Fruit fly (Drosophila melanogaster): ENCODE results near the gene CG13950.

The CG13950 gene

dm6 chr2L:850727-851257 lies 9.2 kb upstream of the CG13950 start, which contains the start of gene drongo (continued):
- TF ChIP-seq CG18476 (GFP tag; optimal IDR thresholded peaks at IDR 0.05) (no peak), CG18599 (GFP tag; optimal IDR thresholded peaks at IDR 0.05) (peak; percentile 24), Hey (tag; optimal IDR thresholded peaks at IDR 0.05) (no peak), crc (GFP tag; optimal IDR thresholded peaks at IDR 0.05) (no peak), ken (GFP tag; IDR thresholded peaks at IDR 0.05) (peak; percentile 59; the same call in 1 of the 3 replicates), CG17829 (tag; optimal IDR thresholded peaks at IDR 0.05) (peak; percentile 58), ERR (GFP tag; optimal IDR thresholded peaks at IDR 0.05) (peak; percentile 1), Mes4 (GFP tag; optimal IDR thresholded peaks at IDR 0.05) (no peak), run (tag; optimal IDR thresholded peaks at IDR 0.05) (no peak), CG10431 (GFP tag; optimal IDR thresholded peaks at IDR 0.05) (no peak), Dll (GFP tag; IDR thresholded peaks at IDR 0.05; ENCODE audit: partially characterized antibody) (peak; percentile 45; the same call in 1 of the 4 replicates), Scr (GFP tag; IDR thresholded peaks at IDR 0.05; ENCODE audit: partially characterized antibody) (no peak; the same call in none of the 2 replicates), CG12104 (GFP tag; optimal IDR thresholded peaks at IDR 0.05) (no peak), Hand (GFP tag; optimal IDR thresholded peaks at IDR 0.05) (peak; percentile 61), CG7928 (GFP tag; optimal IDR thresholded peaks at IDR 0.05) (peak; percentile 19), hth (optimal IDR thresholded peaks at IDR 0.05) (no peak), rib (GFP tag; IDR thresholded peaks at IDR 0.05) (peak; percentile 85), seq (GFP tag; IDR thresholded peaks at IDR 0.05) (no peak), prd (optimal IDR thresholded peaks at IDR 0.05) (no peak), prd (GFP tag; IDR thresholded peaks at IDR 0.05) (0 out of 3 replicates have a peak, but pooled peaks have one; percentile 15), Hsf (GFP tag; optimal IDR thresholded peaks at IDR 0.05) (peak; percentile 27), da (GFP tag; optimal IDR thresholded peaks at IDR 0.05) (peak; percentile 13), CG14860 (GFP tag; IDR thresholded peaks at IDR 0.05; ENCODE audit: partially characterized antibody) (0 out of 3 replicates have a peak, but pooled peaks have one; percentile 48), dati (GFP tag; IDR thresholded peaks at IDR 0.05) (no peak), chif (GFP tag; optimal IDR thresholded peaks at IDR 0.05) (peak; percentile 6 to 44), ase (GFP tag; IDR thresholded peaks at IDR 0.05) (no peak), nerfin-1 (tag; optimal IDR thresholded peaks at IDR 0.05) (peak; percentile 95), Drgx (GFP tag; IDR thresholded peaks at IDR 0.05) (0 out of 2 replicates have a peak, but pooled peaks have one; percentile 23), Dip2 (GFP tag; IDR thresholded peaks at IDR 0.05) (no peak), CG15696 (tag; optimal IDR thresholded peaks at IDR 0.05) (no peak), onecut (GFP tag; IDR thresholded peaks at IDR 0.05) (peak; percentile 50), Mrtf (GFP tag; IDR thresholded peaks at IDR 0.05) (no peak), CG3838 (GFP tag; optimal IDR thresholded peaks at IDR 0.05) (no peak), bigmax (GFP tag; optimal IDR thresholded peaks at IDR 0.05) (no peak), wek (GFP tag; optimal IDR thresholded peaks at IDR 0.05) (peak; percentile 41), unc-4 (GFP tag; IDR thresholded peaks at IDR 0.05; ENCODE audit: partially characterized antibody) (peak; percentile 49), ato (GFP tag; IDR thresholded peaks at IDR 0.05; ENCODE audit: partially characterized antibody) (no peak), nerfin-2 (GFP tag; IDR thresholded peaks at IDR 0.05; ENCODE audit: partially characterized antibody) (no peak), Stat92E (GFP tag; optimal IDR thresholded peaks at IDR 0.05) (peak in 1 of 3 experiments; percentile 79), otp (GFP tag; IDR thresholded peaks at IDR 0.05) (0 out of 3 replicates have a peak, but pooled peaks have one; percentile 44), CG12659 (GFP tag; optimal IDR thresholded peaks at IDR 0.05) (peak; percentile 92), tap (tag; optimal IDR thresholded peaks at IDR 0.05) (no peak), Xrp1 (GFP tag; IDR thresholded peaks at IDR 0.05) (0 out of 2 replicates have a peak, but pooled peaks have one; percentile 30), Gsc (GFP tag; IDR thresholded peaks at IDR 0.05) (no peak), gsb-n (tag; optimal IDR thresholded peaks at IDR 0.05) (peak; percentile 39), Ptx1 (GFP tag; IDR thresholded peaks at IDR 0.05) (no peak), Opbp (GFP tag; IDR thresholded peaks at IDR 0.05; ENCODE audit: partially characterized antibody) (peak; percentile 75), CG12219 (GFP tag; optimal IDR thresholded peaks at IDR 0.05) (no peak), HHEX (GFP tag; optimal IDR thresholded peaks at IDR 0.05) (peak; percentile 54), dan (GFP tag; IDR thresholded peaks at IDR 0.05) (no peak)

Measured in whole organism, embryonic.